Fruit fly (Drosophila melanogaster) whole organism, embryonic: ENCODE results near the gene pros.

Experiments used
- Adf1 ChIP-seq: fragments of 200-800 bp; sonication (Bioruptor generic); IDR thresholded peaks from 2 replicates; pipeline ENCODE4 v1.3.6; 2022; ENCODE audit warnings: missing biosample characterization, missing genetic modification characterization
- CG10147 ChIP-seq: fragments of 200-800 bp; sonication (Bioruptor generic); optimal IDR thresholded peaks from 2 replicates; lab custom pipeline; 2019; ENCODE audit warnings: missing biosample characterization, mild to moderate bottlenecking, missing genetic modification characterization, moderate library complexity
- CG10209 ChIP-seq: fragments of 200-800 bp; sonication (Bioruptor generic); optimal IDR thresholded peaks from 3 replicates; lab custom pipeline; 2017; ENCODE audit warnings: missing biosample characterization, mild to moderate bottlenecking, missing genetic modification characterization, missing genetic modification reagents
- CG10321 ChIP-seq: fragments of 200-800 bp; sonication (Bioruptor generic); IDR thresholded peaks from 2 replicates; pipeline ENCODE4 v1.3.6; 2022; ENCODE audit warnings: missing biosample characterization, missing genetic modification characterization
- CG10543 ChIP-seq: fragments of 200-800 bp; sonication (Bioruptor generic); optimal IDR thresholded peaks from 3 replicates; lab custom pipeline; 2017; ENCODE audit warnings: missing biosample characterization, mild to moderate bottlenecking, missing genetic modification characterization, moderate library complexity
- CG11093 ChIP-seq: fragments of 200-800 bp; sonication (Bioruptor generic); IDR thresholded peaks from 3 replicates; pipeline ENCODE4 v1.3.6; 2022; ENCODE audit warnings: missing biosample characterization, missing genetic modification characterization
- CG11504 ChIP-seq: fragments of 200-800 bp; sonication (Bioruptor generic); optimal IDR thresholded peaks from 3 replicates; lab custom pipeline; 2019; ENCODE audit warnings: missing biosample characterization, mild to moderate bottlenecking, missing genetic modification characterization, moderate library complexity
- CG11695 ChIP-seq: fragments of 200-800 bp; sonication (Bioruptor generic); IDR thresholded peaks from 3 replicates; pipeline ENCODE4 v1.3.6; 2022; ENCODE audit warnings: missing biosample characterization, missing genetic modification characterization
- CG12104 ChIP-seq: fragments of 200-800 bp; sonication (Bioruptor generic); optimal IDR thresholded peaks from 3 replicates; lab custom pipeline; 2016; ENCODE audit warnings: missing biosample characterization, missing genetic modification characterization
- CG12391 ChIP-seq: fragments of 200-800 bp; sonication (Bioruptor generic); optimal IDR thresholded peaks from 3 replicates; lab custom pipeline; 2018; ENCODE audit warnings: missing biosample characterization, mild to moderate bottlenecking, missing genetic modification characterization, moderate library complexity
- CG12744 ChIP-seq: fragments of 200-800 bp; sonication (Bioruptor generic); optimal IDR thresholded peaks from 2 replicates; lab custom pipeline; 2016; ENCODE audit warnings: missing biosample characterization, missing genetic modification characterization
- CG1792 ChIP-seq: fragments of 200-800 bp; sonication (Bioruptor generic); optimal IDR thresholded peaks from 2 replicates; lab custom pipeline; 2016; ENCODE audit warnings: missing biosample characterization, missing genetic modification characterization
- CG18262 ChIP-seq: fragments of 200-800 bp; optimal IDR thresholded peaks from 3 replicates; lab custom pipeline; 2019; ENCODE audit warnings: missing biosample characterization, mild to moderate bottlenecking, missing genetic modification characterization, moderate library complexity
- CG2199 ChIP-seq: fragments of 200-800 bp; sonication (Bioruptor generic); IDR thresholded peaks from 3 replicates; pipeline ENCODE4 v1.3.6; 2022; ENCODE audit warnings: missing biosample characterization, missing genetic modification characterization
- CG2202 ChIP-seq: fragments of 200-800 bp; sonication (Bioruptor generic); optimal IDR thresholded peaks from 2 replicates; lab custom pipeline; 2018; ENCODE audit warnings: missing biosample characterization, mild to moderate bottlenecking, missing genetic modification characterization
- CG2875 ChIP-seq: fragments of 200-800 bp; sonication (Bioruptor generic); optimal IDR thresholded peaks from 2 replicates; lab custom pipeline; 2017; ENCODE audit warnings: missing biosample characterization, mild to moderate bottlenecking, missing genetic modification characterization, missing genetic modification reagents
- CG2889 ChIP-seq: fragments of 200-800 bp; sonication (Bioruptor generic); IDR thresholded peaks from 3 replicates; pipeline ENCODE4 v1.3.6; 2022; ENCODE audit warnings: missing biosample characterization, missing genetic modification characterization
- CG3163 ChIP-seq: fragments of 200-800 bp; sonication (Bioruptor generic); optimal IDR thresholded peaks from 3 replicates; lab custom pipeline; 2016; ENCODE audit warnings: missing biosample characterization, missing genetic modification characterization
- CG33213 ChIP-seq: fragments of 200-800 bp; sonication (Bioruptor generic); optimal IDR thresholded peaks from 3 replicates; lab custom pipeline; 2016; ENCODE audit warnings: missing biosample characterization, missing genetic modification characterization
- CG4404 ChIP-seq: fragments of 200-800 bp; sonication (Bioruptor generic); IDR thresholded peaks from 2 replicates; pipeline ENCODE4 v1.3.6; 2022; ENCODE audit warnings: missing biosample characterization, missing genetic modification characterization
- CG4820 ChIP-seq: fragments of 200-800 bp; sonication (Bioruptor generic); optimal IDR thresholded peaks from 3 replicates; lab custom pipeline; 2016; ENCODE audit warnings: missing biosample characterization, missing genetic modification characterization
- CG6175 ChIP-seq: fragments of 200-800 bp; sonication (Bioruptor generic); IDR thresholded peaks from 3 replicates; pipeline ENCODE4 v1.3.6; 2022; ENCODE audit warnings: missing biosample characterization, missing genetic modification characterization
- CrebB ChIP-seq: fragments of 200-800 bp; sonication (Bioruptor generic); optimal IDR thresholded peaks from 3 replicates; lab custom pipeline; 2018; ENCODE audit warnings: missing biosample characterization, mild to moderate bottlenecking, missing genetic modification characterization
- Deaf1 ChIP-seq: fragments of 200-800 bp; optimal IDR thresholded peaks from 3 replicates; lab custom pipeline; 2019; ENCODE audit warnings: missing biosample characterization, mild to moderate bottlenecking, missing genetic modification characterization, moderate library complexity
- Dek ChIP-seq: fragments of 200-800 bp; sonication (Bioruptor generic); optimal IDR thresholded peaks from 3 replicates; lab custom pipeline; 2019; ENCODE audit warnings: missing biosample characterization, mild to moderate bottlenecking, missing genetic modification characterization, moderate library complexity
- ERR ChIP-seq: fragments of 200-800 bp; sonication (Bioruptor generic); optimal IDR thresholded peaks from 2 replicates; lab custom pipeline; 2016; ENCODE audit warnings: missing biosample characterization, missing genetic modification characterization
- Elba2 ChIP-seq: fragments of 200-800 bp; sonication (Bioruptor generic); optimal IDR thresholded peaks from 3 replicates; lab custom pipeline; 2016; ENCODE audit warnings: missing biosample characterization, missing genetic modification characterization
- Lpt ChIP-seq: fragments of >200 bp; optimal IDR thresholded peaks from 2 replicates; lab custom pipeline; 2018; ENCODE audit warnings: missing biosample characterization, missing genetic modification characterization
- Nf-YA ChIP-seq: fragments of 200-800 bp; sonication (Bioruptor generic); IDR thresholded peaks from 2 replicates; pipeline ENCODE4 v1.3.6; 2022; ENCODE audit warnings: missing biosample characterization, missing genetic modification characterization
- Nf-YB ChIP-seq: fragments of 200-800 bp; sonication (Bioruptor generic); optimal IDR thresholded peaks from 3 replicates; lab custom pipeline; 2019; ENCODE audit warnings: missing biosample characterization, mild to moderate bottlenecking, missing genetic modification characterization, moderate library complexity
- Nf-YC ChIP-seq: fragments of 200-800 bp; optimal IDR thresholded peaks from 3 replicates; lab custom pipeline; 2019; ENCODE audit warnings: missing biosample characterization, mild to moderate bottlenecking, missing genetic modification characterization, moderate library complexity
- Vsx1 ChIP-seq: fragments of 200-800 bp; sonication (Bioruptor generic); optimal IDR thresholded peaks from 2 replicates; lab custom pipeline; 2017; ENCODE audit warnings: missing biosample characterization, mild to moderate bottlenecking, missing genetic modification characterization, missing genetic modification reagents
- br ChIP-seq: fragments of >200 bp; optimal IDR thresholded peaks from 2 replicates; lab custom pipeline; 2017
- cas ChIP-seq: fragments of 200-800 bp; sonication (Bioruptor generic); IDR thresholded peaks from 2 replicates; pipeline ENCODE4 v1.3.6; 2022; ENCODE audit warnings: missing biosample characterization, missing genetic modification characterization
- cg ChIP-seq: fragments of 200-800 bp; sonication (Bioruptor generic); optimal IDR thresholded peaks from 3 replicates; lab custom pipeline; 2019; ENCODE audit warnings: missing biosample characterization, mild to moderate bottlenecking, missing genetic modification characterization, moderate library complexity
- ewg ChIP-seq: fragments of 200-800 bp; sonication (Bioruptor generic); optimal IDR thresholded peaks from 3 replicates; lab custom pipeline; 2017; ENCODE audit warnings: mild to moderate bottlenecking, missing biosample characterization, missing genetic modification reagents, missing genetic modification characterization
- lmd ChIP-seq: fragments of 200-800 bp; sonication (Bioruptor generic); IDR thresholded peaks from 2 replicates; pipeline ENCODE4 v1.3.6; 2022; ENCODE audit warnings: missing biosample characterization, missing genetic modification characterization
- nerfin-1 ChIP-seq: fragments of 200-800 bp; sonication (Bioruptor generic); optimal IDR thresholded peaks from 3 replicates; lab custom pipeline; 2019; ENCODE audit warnings: missing biosample characterization, mild to moderate bottlenecking, missing genetic modification characterization, moderate library complexity
- phol ChIP-seq: fragments of 200-800 bp; sonication (Bioruptor generic); optimal IDR thresholded peaks from 3 replicates; lab custom pipeline; 2018; ENCODE audit warnings: missing biosample characterization, mild to moderate bottlenecking, missing genetic modification characterization, moderate library complexity
- pros ChIP-seq: fragments of 200-800 bp; sonication (Bioruptor generic); optimal IDR thresholded peaks from 3 replicates; lab custom pipeline; 2019; ENCODE audit warnings: missing biosample characterization, mild to moderate bottlenecking, missing genetic modification characterization, moderate library complexity
- schlank ChIP-seq: fragments of 200-800 bp; sonication (Bioruptor generic); optimal IDR thresholded peaks from 2 replicates; lab custom pipeline; 2018; ENCODE audit warnings: missing biosample characterization, mild to moderate bottlenecking, missing genetic modification characterization
- seq ChIP-seq: fragments of 200-800 bp; sonication (Bioruptor generic); IDR thresholded peaks from 2 replicates; pipeline ENCODE4 v1.3.6; 2022; ENCODE audit warnings: missing biosample characterization, missing genetic modification characterization
- sisA ChIP-seq: fragments of 200-800 bp; sonication (Bioruptor generic); IDR thresholded peaks from 2 replicates; pipeline ENCODE4 v1.3.6; 2022; ENCODE audit warnings: missing biosample characterization, missing genetic modification characterization
- slou ChIP-seq: fragments of 200-800 bp; sonication (Bioruptor generic); optimal IDR thresholded peaks from 3 replicates; lab custom pipeline; 2016; ENCODE audit warnings: missing biosample characterization, missing genetic modification characterization
- sob ChIP-seq: fragments of 200-800 bp; sonication (Bioruptor generic); IDR thresholded peaks from 2 replicates; pipeline ENCODE4 v1.3.6; 2022; ENCODE audit warnings: missing biosample characterization, missing genetic modification characterization
- z ChIP-seq: fragments of 200-800 bp; sonication (Bioruptor generic); IDR thresholded peaks from 3 replicates; pipeline ENCODE4 v1.3.6; 2022; ENCODE audit warnings: missing biosample characterization, missing genetic modification characterization

Gene pros

DNA sequence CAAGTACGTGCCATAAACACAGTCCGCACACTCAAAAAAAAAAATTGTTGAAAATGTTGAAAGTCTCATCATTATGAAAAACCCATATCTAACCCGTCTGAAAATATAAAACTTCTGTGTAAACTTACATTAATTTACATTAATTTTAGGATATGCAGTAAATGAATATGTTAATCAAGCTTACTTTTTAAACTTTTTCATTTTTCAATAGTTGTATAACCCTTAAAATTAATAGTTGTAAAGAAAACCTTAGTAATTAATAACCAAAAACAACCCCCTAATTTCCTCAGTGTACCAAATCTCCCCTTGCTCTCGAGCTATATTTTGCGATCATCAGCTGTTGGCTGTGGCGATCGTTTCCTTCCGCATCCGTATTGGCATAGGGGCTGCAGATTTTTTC is 40.5 kb downstream of the pros start (continued):
- TF ChIP-seq lmd (GFP tag; lab: Robert Waterston, UW) (peak; percentile 28; the same call in 1 of the 2 replicates), Dek (tag; lab: Kevin White, UChicago) (no peak), CG2875 (peak; percentile 23), CG4404 (peak; percentile 88), br (lab: Kevin White, UChicago) (no peak), CG10209 (GFP tag; lab: Kevin White, UChicago) (peak; percentile 49), sisA (peak; percentile 40; the same call in 1 of the 2 replicates), Vsx1 (GFP tag; lab: Kevin White, UChicago) (no peak), Lpt (no peak), phol (tag; lab: Kevin White, UChicago) (peak; percentile 80), CG18262 (peak; percentile 88), CG11093 (GFP tag; lab: Robert Waterston, UW) (no peak), CrebB (no peak), CG12104 (GFP tag; lab: Kevin White, UChicago) (peak; percentile 23), ewg (no peak), CG10543 (GFP tag; lab: Kevin White, UChicago) (no peak), CG1792 (GFP tag; lab: Kevin White, UChicago) (no peak)

DNA sequence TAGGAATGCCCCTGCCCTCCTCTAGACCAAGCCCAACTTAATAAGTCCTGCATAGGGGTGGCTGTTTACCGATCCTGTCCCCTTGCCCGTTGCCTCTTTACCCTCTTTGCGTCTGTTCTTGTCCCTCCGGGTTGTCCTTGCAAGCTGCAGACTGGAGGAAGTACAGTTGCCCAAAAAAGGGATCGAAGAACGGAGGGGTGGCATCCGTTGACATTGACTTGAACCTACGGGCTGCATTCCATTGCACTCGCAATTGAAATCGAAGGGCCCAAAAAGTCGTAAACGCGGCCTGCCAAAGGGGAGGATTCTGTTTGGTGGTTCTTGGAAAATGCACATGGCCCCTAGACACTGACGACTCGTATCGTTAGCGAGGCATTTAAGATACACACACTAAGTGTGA is 42.1 kb downstream of the pros start:
- TF ChIP-seq nerfin-1 (peak; percentile 75), Lpt (no peak), CG11695 (no peak), CG2199 (GFP tag; lab: Robert Waterston, UW) (0 out of 3 replicates have a peak, but pooled peaks have one; percentile 32), pros (peak; percentile 97)

DNA sequence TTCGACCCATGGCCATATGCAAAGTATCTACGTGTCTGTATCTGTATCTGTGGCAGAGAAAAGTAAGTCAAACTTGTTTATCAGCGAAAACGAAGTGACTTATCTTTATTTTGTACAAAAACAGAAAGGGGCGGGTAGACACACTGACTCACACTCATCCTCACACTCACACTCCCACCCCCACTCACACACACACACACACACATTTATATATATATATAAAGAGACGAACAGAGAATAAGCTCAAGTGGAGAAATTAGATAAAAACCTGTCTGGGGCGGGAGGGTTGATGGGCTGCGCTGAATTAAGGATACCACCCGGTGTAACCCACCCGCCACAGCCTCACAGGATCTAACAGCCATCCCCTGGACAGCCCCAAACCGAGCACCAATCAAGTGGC is 42.5 kb downstream of the pros start:
- TF ChIP-seq Nf-YB (GFP tag; lab: Kevin White, UChicago) (peak; percentile 85), cg (GFP tag; lab: Kevin White, UChicago) (peak; percentile 54), Nf-YC (tag; lab: Kevin White, UChicago) (peak; percentile 91), z (GFP tag; lab: Robert Waterston, UW) (peak; percentile 70), CG10321 (GFP tag; lab: Robert Waterston, UW) (no peak), seq (GFP tag; lab: Robert Waterston, UW) (peak; percentile 34; the same call in 1 of the 2 replicates), CG12391 (tag; lab: Kevin White, UChicago) (no peak), Nf-YA (GFP tag; lab: Robert Waterston, UW) (no peak), ERR (GFP tag; lab: Kevin White, UChicago) (no peak), Deaf1 (tag; lab: Kevin White, UChicago) (peak; percentile 70), Adf1 (peak; percentile 31; the same call in 1 of the 2 replicates)

DNA sequence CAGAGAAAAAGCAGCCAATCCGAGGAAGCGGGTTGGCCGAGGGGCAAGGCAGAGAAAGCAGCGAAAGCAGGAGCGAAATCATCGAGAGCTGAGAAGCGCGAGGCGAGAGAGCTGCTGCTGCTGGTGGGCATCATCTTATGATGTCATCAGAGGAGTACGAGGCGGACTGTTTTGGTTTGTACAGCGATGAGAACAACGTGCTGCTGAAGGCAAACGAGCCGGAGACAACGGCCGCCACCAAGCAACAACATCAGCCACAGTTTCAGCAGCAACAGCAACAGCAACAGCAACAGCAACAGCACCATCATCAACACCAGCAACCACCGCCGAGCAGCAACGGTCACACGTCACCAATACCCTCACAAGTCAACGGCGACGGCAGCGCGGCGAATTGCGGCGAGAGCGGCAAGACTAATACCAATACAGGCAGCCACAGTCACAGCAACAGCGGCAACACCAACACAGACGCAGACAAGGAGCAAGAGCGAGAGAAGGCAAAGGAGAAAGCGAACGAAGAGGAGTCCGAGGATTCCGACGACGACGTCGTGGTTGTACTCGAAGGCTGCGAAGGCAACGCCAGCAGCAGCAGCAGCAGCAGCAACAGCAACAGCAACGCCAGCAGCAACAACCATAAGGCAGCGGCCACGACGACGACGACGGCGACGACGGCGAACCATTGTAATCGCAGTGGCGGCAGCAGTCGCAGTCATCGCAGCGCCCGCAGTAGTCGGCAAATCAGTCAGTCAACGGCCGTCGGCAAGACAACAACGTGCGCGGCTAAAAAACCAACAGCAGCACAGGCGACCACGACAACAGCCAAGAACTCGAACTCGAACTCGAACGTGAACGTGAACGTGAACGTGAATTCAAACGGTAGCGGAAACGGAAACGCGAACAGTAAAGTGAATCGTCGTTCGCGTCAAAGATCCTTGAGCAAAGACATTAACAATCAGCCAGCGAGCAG is 44.1 kb downstream of the pros start:
- TF ChIP-seq CG11504 (tag; lab: Kevin White, UChicago) (peak; percentile 88), CG4820 (GFP tag; lab: Kevin White, UChicago) (peak; percentile 30), CG6175 (peak; percentile 69; the same call in 2 of the 3 replicates), CG3163 (GFP tag; lab: Kevin White, UChicago) (peak; percentile 65), CG2889 (0 out of 3 replicates have a peak, but pooled peaks have one; percentile 44), CG33213 (peak; percentile 42), schlank (no peak), CG12744 (GFP tag; lab: Kevin White, UChicago) (peak; percentile 3), sob (GFP tag; lab: Robert Waterston, UW) (peak; percentile 62; the same call in 1 of the 2 replicates), CG10147 (GFP tag; lab: Kevin White, UChicago) (no peak), cas (GFP tag; lab: Robert Waterston, UW) (no peak), slou (GFP tag; lab: Kevin White, UChicago) (no peak), CG2202 (no peak), Elba2 (GFP tag; lab: Kevin White, UChicago) (no peak), Deaf1 (tag; lab: Kevin White, UChicago) (peak; percentile 98)
